Worm (Caenorhabditis elegans) whole organism, late embryonic: ENCODE results near the gene tag-153.

Experiments
- C08G9.2 ChIP-seq: sonication (generic microtip); optimal IDR thresholded peaks from 2 replicates; lab custom pipeline; 2016; ENCODE audit warnings: mild to moderate bottlenecking, missing genetic modification characterization, moderate library complexity, missing compliant biosample characterization
- F13H6.1 ChIP-seq: sonication (generic microtip); optimal IDR thresholded peaks from 2 replicates; lab custom pipeline; 2016; ENCODE audit warnings: missing genetic modification characterization, missing compliant biosample characterization
- K02D7.2 ChIP-seq: sonication (generic microtip); optimal IDR thresholded peaks from 2 replicates; lab custom pipeline; 2017; ENCODE audit warnings: mild to moderate bottlenecking, missing genetic modification characterization, missing compliant biosample characterization
- ama-1 ChIP-seq: fragments of 150-350 bp; optimal IDR thresholded peaks from 2 replicates; lab custom pipeline; 2014
- ceh-14 ChIP-seq: sonication (generic microtip); optimal IDR thresholded peaks from 2 replicates; lab custom pipeline; 2016; ENCODE audit warnings: missing genotype, missing genetic modification characterization, missing compliant biosample characterization
- ceh-18 ChIP-seq: sonication (generic microtip); optimal IDR thresholded peaks from 2 replicates; lab custom pipeline; 2016; ENCODE audit warnings: missing genetic modification characterization, missing compliant biosample characterization
- ceh-19 ChIP-seq: fragments of 200-800 bp; sonication (Bioruptor generic); optimal IDR thresholded peaks from 2 replicates; lab custom pipeline; 2018; ENCODE audit warnings: mild to moderate bottlenecking, missing genetic modification characterization, missing compliant biosample characterization
- ceh-2 ChIP-seq: sonication (generic microtip); optimal IDR thresholded peaks from 2 replicates; lab custom pipeline; 2016; ENCODE audit warnings: missing genotype, missing genetic modification characterization, missing compliant biosample characterization
- ceh-30 ChIP-seq: fragments of 150-350 bp; optimal IDR thresholded peaks from 2 replicates; lab custom pipeline; 2014; ENCODE audit warnings: missing biosample characterization, missing genetic modification characterization
- ceh-31 ChIP-seq: sonication (generic microtip); optimal IDR thresholded peaks from 2 replicates; lab custom pipeline; 2016; ENCODE audit warnings: missing genetic modification characterization, missing compliant biosample characterization
- ceh-34 ChIP-seq: sonication (generic microtip); optimal IDR thresholded peaks from 2 replicates; lab custom pipeline; 2016; ENCODE audit warnings: mild to moderate bottlenecking, missing genetic modification characterization, missing compliant biosample characterization
- che-1 ChIP-seq: sonication (generic microtip); optimal IDR thresholded peaks from 2 replicates; lab custom pipeline; 2016; ENCODE audit warnings: mild to moderate bottlenecking, missing genetic modification characterization, missing compliant biosample characterization
- dve-1 ChIP-seq: sonication (generic microtip); optimal IDR thresholded peaks from 2 replicates; lab custom pipeline; 2017; ENCODE audit warnings: antibody characterized with exemption, mild to moderate bottlenecking, missing genetic modification characterization, missing compliant biosample characterization
- fax-1 ChIP-seq: sonication (generic microtip); optimal IDR thresholded peaks from 2 replicates; lab custom pipeline; 2016; ENCODE audit warnings: missing genotype, missing genetic modification characterization, missing compliant biosample characterization
- gmeb-2 ChIP-seq: sonication (generic microtip); optimal IDR thresholded peaks from 2 replicates; lab custom pipeline; 2016; ENCODE audit warnings: missing genetic modification characterization, inconsistent platforms, missing compliant biosample characterization
- hlh-13 ChIP-seq: fragments of 200-800 bp; sonication (Bioruptor generic); optimal IDR thresholded peaks from 2 replicates; lab custom pipeline; 2018; ENCODE audit warnings: mild to moderate bottlenecking, missing genetic modification characterization, missing compliant biosample characterization
- hlh-6 ChIP-seq: sonication (generic microtip); optimal IDR thresholded peaks from 2 replicates; lab custom pipeline; 2016; ENCODE audit warnings: missing genotype, missing genetic modification characterization, missing compliant biosample characterization
- hlh-8 ChIP-seq: sonication (generic microtip); optimal IDR thresholded peaks from 2 replicates; lab custom pipeline; 2016; ENCODE audit warnings: missing genotype, missing genetic modification characterization, missing compliant biosample characterization
- lin-11 ChIP-seq: fragments of 200-800 bp; sonication (Bioruptor generic); optimal IDR thresholded peaks from 2 replicates; lab custom pipeline; 2018; ENCODE audit warnings: mild to moderate bottlenecking, missing genetic modification characterization, missing compliant biosample characterization
- mec-3 ChIP-seq: sonication (generic microtip); optimal IDR thresholded peaks from 2 replicates; lab custom pipeline; 2016; ENCODE audit warnings: borderline replicate concordance, missing genetic modification characterization, missing compliant biosample characterization
- nfya-1 ChIP-seq: sonication (generic microtip); optimal IDR thresholded peaks from 2 replicates; lab custom pipeline; 2017; ENCODE audit warnings: missing genetic modification characterization, mild to moderate bottlenecking, missing compliant biosample characterization, antibody characterized with exemption, moderate library complexity
- odd-2 ChIP-seq: sonication (generic microtip); optimal IDR thresholded peaks from 2 replicates; lab custom pipeline; 2017; ENCODE audit warnings: antibody characterized with exemption, mild to moderate bottlenecking, missing genetic modification characterization, missing compliant biosample characterization
- pag-3 ChIP-seq: sonication (generic microtip); optimal IDR thresholded peaks from 2 replicates; lab custom pipeline; 2016; ENCODE audit warnings: missing compliant biosample characterization, missing genetic modification characterization, borderline replicate concordance
- pax-1 ChIP-seq: fragments of 150-350 bp; optimal IDR thresholded peaks from 2 replicates; lab custom pipeline; 2014; ENCODE audit warnings: missing biosample characterization, missing genetic modification characterization
- ref-2 ChIP-seq: sonication (generic microtip); optimal IDR thresholded peaks from 2 replicates; lab custom pipeline; 2016; ENCODE audit warnings: missing genetic modification characterization, missing compliant biosample characterization
- rnt-1 ChIP-seq: sonication (generic microtip); optimal IDR thresholded peaks from 2 replicates; lab custom pipeline; 2016; ENCODE audit warnings: missing genetic modification characterization, missing compliant biosample characterization
- sdc-2 ChIP-seq: sonication (generic microtip); optimal IDR thresholded peaks from 2 replicates; lab custom pipeline; 2016; ENCODE audit warnings: missing genotype, missing genetic modification characterization, missing compliant biosample characterization
- tbx-2 ChIP-seq: sonication (generic microtip); optimal IDR thresholded peaks from 2 replicates; lab custom pipeline; 2016; ENCODE audit warnings: missing genetic modification characterization, missing compliant biosample characterization
- ttx-3 ChIP-seq: sonication (generic microtip); optimal IDR thresholded peaks from 2 replicates; lab custom pipeline; 2016; ENCODE audit warnings: missing genetic modification reagents, missing genetic modification characterization, missing compliant biosample characterization
- unc-42 ChIP-seq: sonication (generic microtip); optimal IDR thresholded peaks from 2 replicates; lab custom pipeline; 2016; ENCODE audit warnings: missing genotype, missing genetic modification characterization, missing compliant biosample characterization
- unc-55 ChIP-seq: sonication (generic microtip); optimal IDR thresholded peaks from 2 replicates; lab custom pipeline; 2017; ENCODE audit warnings: missing biosample characterization, missing genetic modification reagents, missing genetic modification characterization

Gene tag-153

ce11 chrV:9322886-9323285 is at the start of gene tag-153:
Gene tag-153, plus strand, starts transcription at chrV:9323085.
- TF ChIP-seq hlh-6 (tag; lab: Kevin White, UChicago) = no peak
- no peak for TF ChIP-seq ceh-19 (GFP tag; lab: Kevin White, UChicago)
- no peak for TF ChIP-seq ama-1
- TF ChIP-seq ref-2 (tag; lab: Kevin White, UChicago) = no peak
- no peak for TF ChIP-seq ceh-14
- no peak for TF ChIP-seq ceh-2 (tag; lab: Kevin White, UChicago)
- no peak for TF ChIP-seq sdc-2 (tag; lab: Kevin White, UChicago)
- TF ChIP-seq gmeb-2 (tag; lab: Kevin White, UChicago) = no peak
- no peak for TF ChIP-seq odd-2 (tag; lab: Kevin White, UChicago)
- TF ChIP-seq unc-42 = no peak
- no peak for TF ChIP-seq F13H6.1
- no peak for TF ChIP-seq mec-3
- TF ChIP-seq dve-1 (tag; lab: Kevin White, UChicago) = no peak
- TF ChIP-seq pag-3 = no peak
- no peak for TF ChIP-seq fax-1 (tag; lab: Kevin White, UChicago)
- TF ChIP-seq K02D7.2 (tag; lab: Kevin White, UChicago) = no peak

ce11 chrV:9273587-9273986 is 49.3 kb upstream of the tag-153 start:
- TF ChIP-seq C08G9.2 (tag; lab: Kevin White, UChicago) = peak; percentile 43
- peak; percentile 56 for TF ChIP-seq unc-42
- TF ChIP-seq ceh-18 = peak; percentile 66
- TF ChIP-seq lin-11 (tag; lab: Kevin White, UChicago) = no peak
- TF ChIP-seq rnt-1 (tag; lab: Kevin White, UChicago) = peak; percentile 56
- TF ChIP-seq nfya-1 (tag; lab: Kevin White, UChicago) = peak; percentile 69
- no peak for TF ChIP-seq che-1 (tag; lab: Kevin White, UChicago)
- TF ChIP-seq ceh-30 = peak; percentile 7
- TF ChIP-seq ceh-2 (tag; lab: Kevin White, UChicago) = peak; percentile 26
- TF ChIP-seq hlh-13 = no peak
- TF ChIP-seq gmeb-2 (tag; lab: Kevin White, UChicago) = no peak
- no peak for TF ChIP-seq pax-1 (tag; lab: Kevin White, UChicago)
- peak; percentile 86 for TF ChIP-seq ceh-31 (tag; lab: Kevin White, UChicago)
- TF ChIP-seq ceh-34 = peak; percentile 32
- TF ChIP-seq unc-55 (GFP tag; lab: Kevin White, UChicago) = peak; percentile 26
- no peak for TF ChIP-seq odd-2 (tag; lab: Kevin White, UChicago)
- TF ChIP-seq ceh-19 (GFP tag; lab: Kevin White, UChicago) = peak; percentile 7
- peak; percentile 59 for TF ChIP-seq tbx-2 (tag; lab: Kevin White, UChicago)

ce11 chrV:9274127-9275042 is 48.5 kb upstream of the tag-153 start:
- TF ChIP-seq unc-55 (GFP tag; lab: Kevin White, UChicago) (peak; percentile 44), ceh-18 (peak; percentile 48), ttx-3 (tag; lab: Kevin White, UChicago) (no peak)
- TF ChIP-seq, all 69 proteins: peak for 2

- TF ChIP-seq sdc-2 (tag; lab: Kevin White, UChicago) = no peak
- no peak for TF ChIP-seq ama-1
- TF ChIP-seq che-1 (tag; lab: Kevin White, UChicago) = no peak
- TF ChIP-seq ceh-2 (tag; lab: Kevin White, UChicago) = no peak
Measured at ce11 chrV:9282110-9282509, 40.8 kb upstream of the tag-153 start, which contains the start of gene hlh-10. Gene hlh-10, minus strand, starts transcription at chrV:9282210.

ce11 chrV:9283452-9283851 is 39.4 kb upstream of the tag-153 start:
- TF ChIP-seq hlh-8 (peak; percentile 74), ceh-14 (no peak)
